Worm (Caenorhabditis elegans) whole organism, young adult: ENCODE data around the gene mdt-19.
A peak's percentile ranks its signal among the peaks of the same experiment; 100 is the strongest.

Experiments
- B0336.3 ChIP-seq: fragments of 200-800 bp; sonication (Bioruptor generic); IDR thresholded peaks from 2 replicates; pipeline ENCODE4 v1.3.6; 2022; ENCODE audit warnings: missing genetic modification characterization, missing compliant biosample characterization
- C06A6.2 ChIP-seq: fragments of 200-800 bp; sonication (Bioruptor generic); conservative IDR thresholded peaks from 2 replicates; pipeline ENCODE4 v1.3.6; 2022; ENCODE audit warnings: missing genetic modification characterization, missing compliant biosample characterization
- C17E4.6 ChIP-seq: fragments of 200-800 bp; sonication (Bioruptor generic); IDR thresholded peaks from 2 replicates; pipeline ENCODE4 v1.3.6; 2022; ENCODE audit warnings: missing genetic modification reagents, missing genetic modification characterization, missing compliant biosample characterization
- F22D6.2 ChIP-seq: sonication (generic microtip); optimal IDR thresholded peaks from 2 replicates; lab custom pipeline; 2016; ENCODE audit warnings: mild to moderate bottlenecking, missing genetic modification characterization, missing compliant biosample characterization
- F49E8.2 ChIP-seq: sonication (generic microtip); optimal IDR thresholded peaks from 3 replicates; lab custom pipeline; 2017; ENCODE audit warnings: missing genetic modification characterization, mild to moderate bottlenecking, missing compliant biosample characterization, antibody characterized with exemption, moderate library complexity; ENCODE audit not compliant: insufficient read depth
- F55B11.4 ChIP-seq: sonication (generic microtip); optimal IDR thresholded peaks from 2 replicates; lab custom pipeline; 2016; ENCODE audit warnings: missing compliant biosample characterization, missing genetic modification characterization, borderline replicate concordance; ENCODE audit not compliant: insufficient read depth
- K12H6.12 ChIP-seq: fragments of 200-800 bp; sonication (Bioruptor generic); optimal IDR thresholded peaks from 2 replicates; lab custom pipeline; 2018; ENCODE audit warnings: mild to moderate bottlenecking, missing genetic modification characterization, missing compliant biosample characterization
- Y53G8AR.9 ChIP-seq: fragments of 200-800 bp; sonication (Bioruptor generic); conservative IDR thresholded peaks from 2 replicates; pipeline ENCODE4 v1.3.6; 2022; ENCODE audit warnings: missing genetic modification reagents, missing genetic modification characterization, missing compliant biosample characterization
- Y56A3A.18 ChIP-seq: fragments of 200-800 bp; sonication (Bioruptor generic); IDR thresholded peaks from 2 replicates; pipeline ENCODE4 v1.3.6; 2022; ENCODE audit warnings: missing genetic modification reagents, missing genetic modification characterization, missing compliant biosample characterization
- ZK185.1 ChIP-seq: sonication (generic microtip); optimal IDR thresholded peaks from 2 replicates; lab custom pipeline; 2016; ENCODE audit warnings: mild to moderate bottlenecking, missing genetic modification characterization, missing compliant biosample characterization; ENCODE audit not compliant: poor library complexity, severe bottlenecking
- akir-1 ChIP-seq: fragments of 200-800 bp; sonication (Bioruptor generic); optimal IDR thresholded peaks from 2 replicates; lab custom pipeline; 2018; ENCODE audit warnings: mild to moderate bottlenecking, missing genetic modification characterization, moderate library complexity, missing compliant biosample characterization
- aptf-3 ChIP-seq: fragments of 200-800 bp; sonication (Bioruptor generic); IDR thresholded peaks from 2 replicates; pipeline ENCODE4 v1.3.6; 2022; ENCODE audit warnings: missing genetic modification characterization, missing compliant biosample characterization
- athp-1 ChIP-seq: sonication (generic microtip); optimal IDR thresholded peaks from 2 replicates; lab custom pipeline; 2017; ENCODE audit warnings: mild to moderate bottlenecking, missing genetic modification characterization, missing compliant biosample characterization
- attf-5 ChIP-seq: fragments of 200-800 bp; sonication (Bioruptor generic); optimal IDR thresholded peaks from 2 replicates; lab custom pipeline; 2018; ENCODE audit warnings: mild to moderate bottlenecking, missing genetic modification characterization, missing compliant biosample characterization
- bed-2 ChIP-seq: fragments of 200-800 bp; sonication (Bioruptor generic); IDR thresholded peaks from 2 replicates; pipeline ENCODE4 v1.3.6; 2022; ENCODE audit warnings: missing genetic modification reagents, missing genetic modification characterization, missing compliant biosample characterization
- ccch-3 ChIP-seq: fragments of 200-800 bp; sonication (Bioruptor generic); optimal IDR thresholded peaks from 2 replicates; lab custom pipeline; 2018; ENCODE audit warnings: mild to moderate bottlenecking, missing genetic modification characterization, missing compliant biosample characterization
- cebp-1 ChIP-seq, 2 experiments: fragments of 200-800 bp in 1 of 2; sonication (Bioruptor generic) in 1 of 2; sonication (generic microtip) in 1 of 2; IDR thresholded peaks in 1 of 2; optimal IDR thresholded peaks in 1 of 2; 2 replicates each; pipeline versions ENCODE4 v1.3.6 to Lab custom; 2017 to 2022; ENCODE audit warnings: missing compliant biosample characterization in 2 of 2, missing genetic modification characterization in 2 of 2, mild to moderate bottlenecking in 1 of 2, missing genetic modification reagents in 1 of 2, moderate library complexity in 1 of 2
- ceh-79 ChIP-seq: sonication (generic microtip); optimal IDR thresholded peaks from 2 replicates; lab custom pipeline; 2017; ENCODE audit warnings: mild to moderate bottlenecking, missing genetic modification characterization, missing compliant biosample characterization
- egl-18 ChIP-seq: fragments of 200-800 bp; sonication (Bioruptor generic); IDR thresholded peaks from 2 replicates; pipeline ENCODE4 v1.3.6; 2022; ENCODE audit warnings: missing genetic modification reagents, missing genetic modification characterization, missing compliant biosample characterization
- ekl-4 ChIP-seq: fragments of 200-800 bp; sonication (Bioruptor generic); IDR thresholded peaks from 2 replicates; pipeline ENCODE4 v1.3.6; 2022; ENCODE audit warnings: missing genetic modification reagents, missing genetic modification characterization, missing compliant biosample characterization
- hmg-1.2 ChIP-seq: fragments of 200-800 bp; sonication (Bioruptor generic); IDR thresholded peaks from 2 replicates; pipeline ENCODE4 v1.3.6; 2022; ENCODE audit warnings: missing genetic modification reagents, missing genetic modification characterization, missing compliant biosample characterization
- lin-40 ChIP-seq: sonication (generic microtip); optimal IDR thresholded peaks from 2 replicates; lab custom pipeline; 2016; ENCODE audit warnings: missing genetic modification characterization, mild to moderate bottlenecking, missing compliant biosample characterization, missing genotype, missing genetic modification reagents
- lsl-1 ChIP-seq: fragments of 200-800 bp; sonication (Bioruptor generic); optimal IDR thresholded peaks from 2 replicates; lab custom pipeline; 2018; ENCODE audit warnings: mild to moderate bottlenecking, missing genetic modification characterization, moderate library complexity, missing compliant biosample characterization
- lsy-27 ChIP-seq: sonication (generic microtip); optimal IDR thresholded peaks from 2 replicates; lab custom pipeline; 2017; ENCODE audit warnings: missing genetic modification characterization, mild to moderate bottlenecking, missing compliant biosample characterization, antibody characterized with exemption, missing genotype, borderline replicate concordance; ENCODE audit not compliant: insufficient read depth
- madf-8 ChIP-seq: fragments of 200-800 bp; sonication (Bioruptor generic); conservative IDR thresholded peaks from 2 replicates; pipeline ENCODE4 v1.3.6; 2022; ENCODE audit warnings: missing genetic modification reagents, missing genetic modification characterization, missing compliant biosample characterization
- mes-4 ChIP-seq: sonication (generic microtip); optimal IDR thresholded peaks from 2 replicates; lab custom pipeline; 2016; ENCODE audit warnings: missing genotype, missing genetic modification characterization, missing compliant biosample characterization
- mxl-1 ChIP-seq: sonication (generic microtip); optimal IDR thresholded peaks from 2 replicates; lab custom pipeline; 2016; ENCODE audit warnings: missing genetic modification characterization, missing compliant biosample characterization
- nfya-1 ChIP-seq: sonication (generic microtip); optimal IDR thresholded peaks from 2 replicates; lab custom pipeline; 2017; ENCODE audit warnings: antibody characterized with exemption, missing compliant biosample characterization, missing genetic modification characterization, borderline replicate concordance; ENCODE audit not compliant: insufficient read depth
- nhr-120 ChIP-seq: fragments of 200-800 bp; sonication (Bioruptor generic); IDR thresholded peaks from 2 replicates; pipeline ENCODE4 v1.3.6; 2022; ENCODE audit warnings: missing genetic modification characterization, missing compliant biosample characterization
- nhr-80 ChIP-seq: sonication (generic microtip); optimal IDR thresholded peaks from 2 replicates; lab custom pipeline; 2016; ENCODE audit warnings: missing genetic modification characterization, missing compliant biosample characterization
- pha-4 ChIP-seq: fragments of 150-350 bp; sonication (generic microtip); optimal IDR thresholded peaks from 2 replicates; lab custom pipeline; 2014; ENCODE audit warnings: missing biosample characterization, missing genetic modification reagents, missing genetic modification characterization
- rec-8 ChIP-seq, 2 experiments: sonication (generic microtip); optimal IDR thresholded peaks; 2 replicates each; lab custom pipeline; 2016; ENCODE audit warnings: mild to moderate bottlenecking in 2 of 2, missing genetic modification characterization in 2 of 2, missing genetic modification reagents in 2 of 2, missing genotype in 2 of 2, missing biosample characterization in 1 of 2, missing compliant biosample characterization in 1 of 2, moderate library complexity in 1 of 2
- repo-1 ChIP-seq: sonication (generic microtip); optimal IDR thresholded peaks from 2 replicates; lab custom pipeline; 2017; ENCODE audit warnings: mild to moderate bottlenecking, missing genetic modification characterization, missing compliant biosample characterization
- sdz-38 ChIP-seq: sonication (generic microtip); optimal IDR thresholded peaks from 2 replicates; lab custom pipeline; 2016; ENCODE audit warnings: missing genotype, missing genetic modification characterization, missing compliant biosample characterization
- snpc-4 ChIP-seq, 5 experiments: fragments of 150-350 bp in 1 of 5; sonication (generic microtip) in 4 of 5; optimal IDR thresholded peaks; 2 replicates each; lab custom pipeline; 2014 to 2018; ENCODE audit warnings: missing genetic modification characterization in 5 of 5, missing biosample characterization in 3 of 5, antibody characterized with exemption in 2 of 5, mild to moderate bottlenecking in 2 of 5, missing compliant biosample characterization in 2 of 5, missing genotype in 2 of 5, moderate library complexity in 2 of 5, missing genetic modification reagents in 1 of 5
- somi-1 ChIP-seq: fragments of 200-800 bp; sonication (Bioruptor generic); optimal IDR thresholded peaks from 2 replicates; lab custom pipeline; 2018; ENCODE audit warnings: mild to moderate bottlenecking, missing genetic modification characterization, missing compliant biosample characterization
- tbp1 ChIP-seq: fragments of 200-800 bp; sonication (Bioruptor generic); optimal IDR thresholded peaks from 2 replicates; lab custom pipeline; 2018; ENCODE audit warnings: mild to moderate bottlenecking, missing genetic modification characterization, missing compliant biosample characterization
- xnd-1 ChIP-seq: sonication (generic microtip); optimal IDR thresholded peaks from 2 replicates; lab custom pipeline; 2016; ENCODE audit warnings: missing genotype, missing genetic modification reagents, missing genetic modification characterization, missing compliant biosample characterization
- zim-3 ChIP-seq: sonication (generic microtip); optimal IDR thresholded peaks from 2 replicates; lab custom pipeline; 2017; ENCODE audit warnings: mild to moderate bottlenecking, missing genetic modification characterization, moderate library complexity, missing compliant biosample characterization
- ztf-3 ChIP-seq: fragments of 200-800 bp; sonication (Bioruptor generic); optimal IDR thresholded peaks from 2 replicates; lab custom pipeline; 2018; ENCODE audit warnings: mild to moderate bottlenecking, missing genetic modification characterization, missing compliant biosample characterization

Gene mdt-19

DNA sequence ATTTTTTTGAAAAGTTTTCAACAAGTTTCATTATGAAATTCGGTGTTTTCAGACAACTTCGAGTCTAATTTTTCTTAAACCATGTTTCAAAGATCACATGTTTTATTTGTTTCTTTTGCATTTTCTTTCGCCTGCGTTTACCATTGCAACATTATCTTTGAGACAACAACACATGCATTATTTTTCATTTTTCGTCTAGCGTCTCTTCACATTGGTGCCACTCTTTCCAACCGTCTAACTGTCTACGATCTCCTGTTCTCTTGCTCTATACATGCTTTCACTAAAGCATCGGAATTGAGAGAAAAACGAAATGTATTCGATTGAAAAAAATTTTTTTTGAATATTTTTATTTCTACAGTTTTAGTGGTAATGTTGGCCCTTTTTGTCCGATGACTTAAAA is 19.3 kb upstream of the mdt-19 start:
- TF ChIP-seq hmg-1.2 (GFP tag; lab: Robert Waterston, UW): peak; percentile 97
- TF ChIP-seq Y53G8AR.9: no peak
- TF ChIP-seq F22D6.2 (tag; lab: Kevin White, UChicago): no peak
- TF ChIP-seq akir-1 (GFP tag; lab: Kevin White, UChicago): no peak
- no peak for TF ChIP-seq ztf-3 (GFP tag; lab: Kevin White, UChicago)
- TF ChIP-seq cebp-1 (GFP tag; IDR thresholded peaks at IDR 0.05; lab: Robert Waterston, UW): no peak
- peak; percentile 53 for TF ChIP-seq cebp-1 (tag; optimal IDR thresholded peaks at IDR 0.05; lab: Kevin White, UChicago)
- no peak for TF ChIP-seq mes-4 (tag; lab: Kevin White, UChicago)
- TF ChIP-seq ekl-4 (GFP tag; lab: Robert Waterston, UW): no peak
- no peak for TF ChIP-seq ceh-79 (tag; lab: Kevin White, UChicago)
- no peak for TF ChIP-seq sdz-38 (tag; lab: Kevin White, UChicago)
- TF ChIP-seq somi-1 (GFP tag; lab: Kevin White, UChicago): no peak
- no peak for TF ChIP-seq tbp1 (GFP tag; lab: Kevin White, UChicago)
- TF ChIP-seq bed-2: no peak
- TF ChIP-seq nfya-1 (tag; lab: Kevin White, UChicago): no peak
- no peak for TF ChIP-seq ccch-3
- no peak for TF ChIP-seq rec-8 (tag; optimal IDR thresholded peaks at IDR 0.05; lab: Kevin White, UChicago)
- TF ChIP-seq athp-1 (tag; lab: Kevin White, UChicago): no peak
- no peak for TF ChIP-seq egl-18 (GFP tag; lab: Robert Waterston, UW)
- no peak for TF ChIP-seq C17E4.6 (GFP tag; lab: Robert Waterston, UW)
- TF ChIP-seq nhr-80: peak; percentile 31
- no peak for TF ChIP-seq C06A6.2 (GFP tag; lab: Robert Waterston, UW)
- TF ChIP-seq lsl-1 (GFP tag; lab: Kevin White, UChicago): no peak
- TF ChIP-seq nhr-120 (GFP tag; lab: Robert Waterston, UW): no peak
- no peak for TF ChIP-seq K12H6.12 (tag; lab: Kevin White, UChicago)
- no peak for TF ChIP-seq B0336.3 (GFP tag; lab: Robert Waterston, UW)
- TF ChIP-seq ZK185.1 (tag; lab: Kevin White, UChicago): no peak
- TF ChIP-seq lsy-27 (tag; lab: Kevin White, UChicago): no peak
- TF ChIP-seq lin-40 (tag; lab: Kevin White, UChicago): peak; percentile 3
- TF ChIP-seq pha-4 (tag; lab: Kevin White, UChicago): no peak
- TF ChIP-seq F49E8.2 (tag; lab: Kevin White, UChicago): no peak
- TF ChIP-seq zim-3 (tag; lab: Kevin White, UChicago): no peak
- peak; percentile 61 for TF ChIP-seq attf-5 (GFP tag; lab: Kevin White, UChicago)
- no peak for TF ChIP-seq xnd-1 (tag; lab: Kevin White, UChicago)
- TF ChIP-seq, all 124 proteins: peak for 5

- TF ChIP-seq mxl-1 (tag; lab: Kevin White, UChicago) (no peak), akir-1 (GFP tag; lab: Kevin White, UChicago) (no peak), ccch-3 (no peak), ZK185.1 (tag; lab: Kevin White, UChicago) (no peak), madf-8 (no peak), sdz-38 (tag; lab: Kevin White, UChicago) (no peak), snpc-4 (GFP tag; optimal IDR thresholded peaks at IDR 0.05; lab: Kevin White, UChicago) (no peak), snpc-4 (tag; optimal IDR thresholded peaks at IDR 0.05; lab: Kevin White, UChicago) (no peak), Y56A3A.18 (GFP tag; lab: Robert Waterston, UW) (no peak), F55B11.4 (tag; lab: Kevin White, UChicago) (no peak), aptf-3 (GFP tag; lab: Robert Waterston, UW) (no peak), repo-1 (tag; lab: Kevin White, UChicago) (no peak), C06A6.2 (GFP tag; lab: Robert Waterston, UW) (no peak)
- TF ChIP-seq, all 124 proteins: peak for 0
Observed at ce11 chrIII:2578993-2579392, 18.9 kb upstream of the mdt-19 start, which contains the start of gene Y71H2B.8. TSS of gene Y71H2B.8 (plus strand) at chrIII:2579293.
